Fruit fly (Drosophila melanogaster) S2 (cell line): ENCODE data around the gene CG17549.

Experiments
- CG8478 ChIP-seq: fragments of >200 bp; optimal IDR thresholded peaks from 2 replicates; lab custom pipeline; 2018
- CTCF ChIP-seq, 2 experiments: fragments of >200 bp; optimal IDR thresholded peaks; 2 replicates each; lab custom pipeline; 2018

- TF ChIP-seq CG8478 (no peak), CTCF (optimal IDR thresholded peaks at IDR 0.05; lab: Kevin White, UChicago) (no peak)
Measured at dm6 chr2L:19373809-19374208, 16.1 kb downstream of the CG17549 start.
